Fruit fly (Drosophila melanogaster) ovary, adult (tissue): Measurements from ENCODE around the gene retinin.

ENCODE experiments used
- CG17801 ChIP-seq: fragments of 200-800 bp; optimal IDR thresholded peaks from 2 replicates; lab custom pipeline; 2019; ENCODE audit warnings: missing biosample characterization, mild to moderate bottlenecking, missing genetic modification characterization, moderate library complexity; ENCODE audit not compliant: partially characterized antibody

retinin gene

DNA sequence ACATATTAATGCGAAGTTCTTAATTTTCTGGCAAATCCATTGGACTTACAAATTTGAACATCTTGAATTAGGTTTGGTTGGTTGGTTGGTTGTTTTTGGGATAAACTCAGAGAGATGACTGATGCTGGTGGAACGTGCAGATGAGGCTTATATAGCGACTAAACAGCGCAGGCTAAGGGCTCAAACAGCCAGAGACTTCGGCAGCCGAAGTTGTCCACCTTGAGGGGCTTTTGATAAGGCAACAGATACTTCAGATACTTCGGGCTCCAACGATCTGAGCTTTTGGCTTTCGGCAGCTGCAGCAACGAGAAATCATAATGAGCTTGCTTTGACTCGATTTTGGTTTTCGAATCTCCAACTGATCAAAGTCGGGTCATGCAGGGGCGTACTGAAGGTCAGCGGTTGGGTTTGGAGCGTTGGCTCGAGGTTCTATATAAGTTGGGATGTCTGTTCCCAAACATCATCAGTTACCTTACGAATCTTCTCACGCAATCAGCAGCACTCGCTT, 12.3 kb upstream of the retinin start, which contains the start of the genes CG13041 and CG13060:
CG13041 (minus strand) TSS at position 128 of the 508 bp plus-strand sequence.
CG13060 (plus strand) TSS at position 458 of the 508 bp plus-strand sequence.
- no peak for TF ChIP-seq CG17801

DNA sequence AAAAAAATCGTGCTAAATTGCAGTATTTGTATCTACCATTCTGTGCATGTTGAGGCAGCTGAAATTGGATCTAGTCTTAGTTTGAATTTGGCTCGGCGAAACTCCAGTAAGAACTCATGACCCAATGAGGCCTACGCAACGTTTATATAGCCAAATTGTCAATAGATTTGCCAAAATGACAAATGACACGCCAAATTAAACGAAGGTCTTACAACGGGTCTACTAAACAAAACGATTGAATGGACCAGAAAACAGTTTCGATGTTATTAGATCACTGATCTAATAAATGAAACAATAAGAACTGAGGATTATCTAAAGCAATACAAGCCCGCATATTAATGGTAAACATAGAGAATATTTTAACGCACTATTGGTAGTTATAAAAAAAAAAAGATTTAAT, 10.6 kb upstream of the retinin start, which contains the start of gene CG42718:
CG42718 (minus strand) TSS at position 101 of the 400 bp plus-strand sequence.
- TF ChIP-seq CG17801: no peak

DNA sequence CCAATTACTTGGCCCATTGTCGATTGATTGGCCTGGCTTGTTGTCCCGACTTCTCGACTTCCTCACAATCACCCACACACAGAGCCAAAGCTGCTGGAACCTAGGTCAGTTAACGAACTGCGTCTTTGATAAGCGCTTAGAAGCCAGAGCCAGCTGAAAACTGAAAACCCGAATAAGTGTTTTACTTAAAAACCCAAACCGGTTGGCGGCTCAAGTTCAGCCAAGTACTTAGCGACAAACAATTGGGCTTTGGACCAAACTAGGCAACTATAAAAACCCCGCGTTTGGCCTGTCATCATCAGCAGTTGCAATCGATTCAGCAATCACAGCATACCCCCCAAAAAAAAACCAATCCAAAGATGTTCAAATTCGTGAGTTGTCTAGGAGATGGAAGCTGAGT, 8.4 kb upstream of the retinin start, which contains the start of gene CG13059:
CG13059 (plus strand) TSS at position 301 of the 400 bp plus-strand sequence.
- TF ChIP-seq CG17801: no peak

DNA sequence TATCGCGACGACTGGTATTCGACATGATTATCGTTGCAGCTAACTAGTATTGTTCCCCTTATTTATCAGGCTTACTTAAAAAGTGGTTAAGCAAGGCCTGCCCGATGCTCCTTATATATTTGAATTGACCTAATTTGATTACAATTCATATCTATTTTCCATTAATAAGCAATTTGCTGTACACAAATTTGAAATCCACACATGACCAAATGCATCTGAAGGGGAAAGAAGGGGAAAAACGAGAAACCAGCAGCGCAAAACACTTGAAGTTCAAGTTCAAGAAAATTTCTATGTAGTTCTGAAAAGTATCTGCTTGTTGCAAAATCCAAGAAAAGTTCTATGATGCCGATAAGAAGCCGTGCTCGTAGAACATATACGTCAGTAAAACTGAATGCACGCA, 5.1 kb upstream of the retinin start, which contains the start of the genes CG13040 and CG13039:
CG13040 (minus strand) TSS at position 101 of the 400 bp plus-strand sequence.
CG13039 (minus strand) TSS at position 106 of the 400 bp plus-strand sequence.
- no peak for TF ChIP-seq CG17801

DNA sequence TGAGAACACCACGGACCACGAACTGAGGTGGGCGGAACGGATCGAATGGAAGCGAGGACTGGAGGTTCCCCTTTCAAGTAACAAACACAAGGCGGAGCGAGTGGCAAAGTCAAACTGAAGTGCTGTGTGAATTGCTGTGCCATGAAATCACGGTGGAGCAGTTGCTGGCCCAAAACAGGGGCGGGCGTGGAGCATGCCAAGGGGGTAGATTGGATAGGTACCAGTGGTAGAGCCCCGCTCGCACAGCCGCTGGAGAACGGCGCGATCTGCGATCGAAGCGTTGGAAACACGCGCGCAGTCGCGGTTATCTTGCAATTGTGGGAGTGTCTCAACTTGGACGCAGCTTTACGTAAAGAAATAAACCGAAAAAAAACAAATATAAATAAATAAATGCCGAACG, 4.0 kb upstream of the retinin start, which contains the start of gene CG13038:
CG13038 (minus strand) TSS at position 118 of the 400 bp plus-strand sequence.
- TF ChIP-seq CG17801: no peak

DNA sequence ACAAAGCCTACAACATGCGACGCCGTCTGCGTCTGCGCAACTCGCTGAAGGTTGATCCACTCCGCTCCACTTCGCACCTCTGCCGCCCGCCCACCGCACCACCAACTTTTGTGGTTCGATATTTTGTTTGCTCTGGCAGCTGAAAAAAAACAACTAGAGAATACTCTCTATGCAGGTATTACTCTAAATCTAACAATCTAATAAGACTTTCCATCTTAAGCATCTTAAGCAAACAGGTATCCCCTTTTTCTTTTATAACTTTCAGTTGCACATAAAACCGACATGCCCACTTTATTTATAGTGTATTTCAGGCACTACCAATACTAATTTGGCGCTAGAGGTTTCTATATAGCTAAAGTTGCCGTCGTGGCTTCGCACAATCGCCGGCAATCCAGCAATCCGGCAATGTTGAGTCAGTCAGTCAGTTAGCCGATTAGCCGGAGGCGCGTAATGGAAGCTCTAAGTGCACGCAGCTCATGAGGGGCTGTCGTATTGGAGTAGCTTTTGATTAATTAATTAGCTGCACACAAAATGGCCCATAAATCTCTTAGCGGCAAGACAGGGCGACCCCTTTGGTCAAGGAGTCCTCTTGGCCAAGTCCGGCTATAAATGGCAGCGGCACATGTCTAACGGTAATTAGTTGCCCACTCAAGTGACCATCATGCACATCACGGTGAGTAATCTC, 3.4 kb upstream of the retinin start, which contains the start of gene CG13058:
CG13058 (plus strand) TSS at position 635 of the 685 bp plus-strand sequence.
- no peak for TF ChIP-seq CG17801

DNA sequence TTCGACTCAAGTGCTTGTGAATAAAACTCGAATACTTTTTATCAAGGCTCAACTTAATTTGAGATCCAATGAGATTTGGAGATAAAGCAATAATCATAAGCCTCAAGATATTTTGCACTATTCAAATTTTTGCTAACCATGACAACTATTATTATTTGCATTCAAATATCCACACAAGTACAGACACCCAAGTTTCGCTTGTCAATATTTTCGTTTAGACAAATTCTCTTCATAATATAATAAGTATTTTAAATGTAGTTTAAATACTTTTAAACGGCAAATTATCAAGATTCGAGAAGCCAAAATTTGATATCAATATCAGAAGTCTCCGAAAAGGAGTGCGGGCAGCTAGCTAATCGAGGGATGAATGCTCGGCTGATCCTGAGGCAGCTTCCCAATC, 2.2 kb upstream of the retinin start, which contains the start of gene CG33061:
CG33061 (plus strand) TSS at position 301 of the 400 bp plus-strand sequence.
- TF ChIP-seq CG17801: no peak

DNA sequence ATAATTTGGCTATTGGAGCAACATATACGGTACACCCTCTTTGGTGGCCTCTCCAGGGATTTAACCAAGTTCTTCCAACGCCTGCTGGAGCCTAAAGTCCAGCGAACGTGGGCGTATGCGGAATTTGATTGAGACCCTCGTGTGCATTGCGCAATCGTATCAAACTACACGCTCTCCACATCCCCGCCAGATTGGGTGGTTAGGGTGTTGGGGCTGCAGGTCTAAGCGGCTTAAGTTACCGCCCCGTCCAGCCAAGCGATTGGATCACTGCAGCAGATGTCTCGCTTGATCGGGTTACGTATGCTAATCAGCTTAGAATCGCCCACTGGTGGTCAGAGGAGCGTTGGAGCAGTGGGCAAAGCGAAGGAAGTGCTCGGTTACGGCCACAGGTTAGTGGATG, 993 bp upstream of the retinin start, which contains the start of gene CG33060:
CG33060 (plus strand) TSS at position 301 of the 400 bp plus-strand sequence.
- no peak for TF ChIP-seq CG17801

DNA sequence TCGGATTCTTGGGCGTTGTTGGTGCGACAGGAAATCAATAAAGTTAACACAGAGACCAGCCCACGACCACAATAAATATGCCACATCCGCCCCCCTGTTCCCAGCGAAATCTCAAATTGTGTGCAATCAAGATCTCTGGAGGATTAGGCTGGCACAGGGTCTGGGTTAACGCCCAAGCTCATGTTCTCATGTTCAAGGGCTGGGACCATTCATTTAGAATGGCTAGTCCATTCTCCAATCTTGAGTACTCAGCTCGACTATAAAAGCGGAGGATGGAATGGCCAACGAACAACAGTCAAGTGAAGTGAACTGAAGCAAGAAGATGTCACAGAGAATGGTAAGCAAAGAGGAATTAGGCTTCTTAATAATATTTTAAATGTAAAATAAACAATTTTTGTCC, 1.3 kb downstream of the retinin start, which contains the start of gene CG13056:
CG13056 (plus strand) TSS at position 301 of the 400 bp plus-strand sequence.
- no peak for TF ChIP-seq CG17801

DNA sequence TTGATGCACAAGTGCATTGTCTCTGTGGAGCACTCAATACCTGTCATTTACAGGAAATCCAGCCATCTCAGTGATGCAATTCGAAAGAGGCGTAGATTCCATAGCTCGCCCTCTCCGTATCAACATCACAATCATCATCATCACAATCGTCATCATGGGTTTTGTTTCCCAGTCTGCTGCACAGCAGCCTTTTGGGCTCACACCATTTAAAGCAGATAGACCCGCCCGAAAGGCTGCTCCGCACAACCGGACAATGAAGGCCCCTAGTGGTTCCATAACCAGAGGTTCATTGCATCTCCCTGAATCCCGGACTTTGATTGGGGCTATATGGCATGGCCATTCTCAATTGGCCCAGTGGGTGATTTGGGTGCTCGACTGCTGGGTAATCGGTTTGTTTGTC, 3.1 kb downstream of the retinin start:
- no peak for TF ChIP-seq CG17801

DNA sequence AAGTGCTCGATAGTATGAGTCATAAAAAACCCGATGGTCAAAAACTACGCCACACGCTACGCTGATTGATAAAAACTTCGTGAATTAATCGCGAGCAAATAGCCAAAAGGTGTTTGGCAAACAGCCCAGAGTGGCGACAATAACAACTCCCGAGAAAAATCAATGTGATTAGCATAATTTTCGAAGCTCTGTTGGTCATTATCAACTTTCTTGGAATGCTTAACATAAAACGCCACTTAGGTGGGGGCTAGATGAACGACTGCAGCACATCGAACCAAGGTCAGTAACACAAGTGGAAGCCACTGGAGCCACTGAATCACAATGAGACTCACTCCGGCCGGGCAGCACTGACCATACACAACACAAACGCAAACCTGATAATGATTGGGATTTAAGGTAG, 6.0 kb downstream of the retinin start:
- no peak for TF ChIP-seq CG17801

DNA sequence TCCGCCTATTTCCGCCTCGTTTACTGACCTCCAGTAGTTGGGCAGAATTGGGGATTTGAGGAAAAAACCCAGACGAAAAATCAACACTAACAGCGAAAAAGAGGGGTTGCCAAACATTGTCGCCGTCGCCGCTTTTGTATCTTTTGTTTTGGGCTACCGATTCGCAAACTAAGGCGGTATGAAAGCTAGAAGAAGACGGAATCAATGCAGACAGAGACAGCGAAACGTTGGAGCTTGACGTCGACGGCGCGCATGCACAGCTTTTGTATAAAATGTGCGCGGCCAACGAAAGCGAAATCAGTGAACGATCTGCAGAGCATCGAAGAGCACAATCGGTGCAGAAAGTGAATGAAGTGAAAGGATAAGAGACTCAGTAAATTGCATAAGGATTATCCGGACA, 7.0 kb downstream of the retinin start, which contains the start of gene CG4998:
CG4998 (plus strand) TSS at position 301 of the 400 bp plus-strand sequence.
- no peak for TF ChIP-seq CG17801

DNA sequence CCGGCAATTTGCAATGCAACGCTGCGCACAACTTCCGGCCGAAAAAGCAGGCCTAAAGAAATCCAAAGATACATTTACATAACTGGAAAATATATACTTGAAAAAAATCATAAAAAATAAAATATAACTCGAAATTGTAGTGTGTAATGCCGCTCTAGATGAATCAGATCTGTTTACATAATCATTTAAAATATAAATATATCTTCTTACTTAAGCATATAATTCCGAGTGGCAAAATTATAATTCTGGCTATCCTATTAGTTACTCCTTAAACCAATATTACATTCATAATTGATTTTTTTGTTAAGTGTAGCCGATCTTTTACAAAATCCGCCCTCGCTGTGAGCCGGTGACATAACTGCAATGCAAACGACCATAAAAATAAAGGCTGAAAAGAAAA, 7.7 kb downstream of the retinin start:
- TF ChIP-seq CG17801: no peak

DNA sequence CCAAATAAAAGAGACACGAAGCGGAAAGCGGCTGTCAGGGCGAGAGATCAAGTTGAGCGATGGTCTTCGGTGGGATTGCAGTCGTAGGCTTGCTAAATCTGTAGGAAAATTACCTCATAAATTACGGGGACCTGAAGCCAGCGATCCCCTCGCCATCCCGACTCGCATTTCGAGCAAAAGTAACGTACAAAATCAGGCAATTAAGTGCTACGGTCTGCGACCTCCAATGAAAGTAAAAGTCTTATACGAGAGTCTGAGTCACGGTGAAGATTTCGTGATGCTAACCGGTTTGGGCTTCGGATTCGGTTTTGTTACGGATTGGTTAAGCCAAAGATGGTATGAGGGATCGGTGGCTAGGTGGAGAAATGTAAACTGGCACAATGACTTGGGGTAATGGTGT, 8.1 kb downstream of the retinin start:
- TF ChIP-seq CG17801: no peak

DNA sequence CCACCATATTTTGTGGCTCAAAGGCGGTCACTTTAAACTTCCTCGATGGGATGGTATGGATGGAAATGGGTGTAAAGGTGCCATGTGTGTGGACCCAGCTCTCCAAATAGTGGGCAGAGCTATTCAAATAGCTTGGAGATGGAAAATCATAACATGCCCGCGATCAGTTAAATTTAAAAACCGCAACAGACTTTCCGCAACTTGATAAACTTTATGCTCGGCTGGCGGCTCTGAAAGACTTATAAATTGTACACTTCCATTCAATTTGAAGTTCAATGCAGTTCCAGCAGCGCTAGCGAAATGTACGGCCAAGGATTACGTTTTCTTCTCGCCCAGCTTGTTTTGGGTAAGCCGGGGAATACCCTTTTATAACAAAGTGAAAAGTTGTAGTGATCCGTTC, 14.3 kb downstream of the retinin start, which contains the start of gene CG33257:
CG33257 (plus strand) TSS at position 301 of the 400 bp plus-strand sequence.
- no peak for TF ChIP-seq CG17801

DNA sequence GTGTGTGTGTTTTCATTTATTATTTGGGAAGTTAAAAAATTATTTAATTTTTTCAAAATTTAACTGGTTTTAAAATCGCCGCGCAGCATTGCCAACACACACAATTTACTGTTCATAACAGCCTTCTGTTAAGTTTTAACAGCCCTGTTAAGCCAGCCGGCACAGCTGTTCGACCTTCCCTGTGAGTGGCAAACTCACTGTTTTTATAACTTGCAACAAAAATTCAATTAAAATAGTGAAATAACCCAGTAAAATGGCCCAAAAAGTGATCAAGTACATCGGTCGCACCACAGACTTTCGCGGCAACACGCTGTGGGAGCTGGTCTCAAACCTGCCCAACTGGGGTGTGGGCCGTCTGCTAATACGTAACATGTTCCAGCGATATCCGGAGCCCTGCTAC, 16.2 kb downstream of the retinin start, which contains the start of gene mRpS34:
mRpS34 (plus strand) TSS at position 161 of the 400 bp plus-strand sequence.
- no peak for TF ChIP-seq CG17801

DNA sequence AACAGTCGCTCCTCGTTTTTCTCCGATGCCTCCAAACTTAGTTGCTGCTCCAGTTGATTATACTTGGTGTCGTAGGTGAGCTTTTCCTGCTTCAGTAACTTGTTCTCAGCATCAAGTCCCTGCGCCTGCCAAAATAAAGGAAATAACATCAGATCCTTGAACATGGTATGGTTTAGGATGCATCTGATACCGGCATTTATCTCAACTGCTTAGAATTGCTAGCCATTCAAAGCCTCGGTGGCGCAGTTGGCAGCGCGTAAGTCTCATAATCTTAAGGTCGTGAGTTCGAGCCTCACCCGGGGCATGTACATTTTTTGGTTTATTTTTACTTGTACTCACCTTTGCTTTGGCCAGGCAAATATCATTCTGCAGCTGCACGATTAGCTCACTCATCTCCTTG, 18.0 kb downstream of the retinin start:
- TF ChIP-seq CG17801: no peak
